Worm (Caenorhabditis elegans): ENCODE results near the gene T12A2.21.

ce11 chrIII:6254737-6255136 lies 18.2 kb upstream of the T12A2.21 start, which contains the start of gene srg-8:
- no peak for TF ChIP-seq pha-4 (tag; optimal IDR thresholded peaks at IDR 0.05)
- no peak for TF ChIP-seq bed-3 (GFP tag; optimal IDR thresholded peaks at IDR 0.05)
- TF ChIP-seq ham-2 (GFP tag; optimal IDR thresholded peaks at IDR 0.05) = no peak
- TF ChIP-seq lin-13 (tag; optimal IDR thresholded peaks at IDR 0.05) = no peak
- no peak for TF ChIP-seq ztf-11 (tag; optimal IDR thresholded peaks at IDR 0.05)
- TF ChIP-seq nhr-28 (tag; optimal IDR thresholded peaks at IDR 0.05) = no peak
- TF ChIP-seq zip-8 (tag; optimal IDR thresholded peaks at IDR 0.05) = no peak
- TF ChIP-seq elt-3 (tag; optimal IDR thresholded peaks at IDR 0.05) = no peak
- no peak for TF ChIP-seq mls-2 (tag; optimal IDR thresholded peaks at IDR 0.05)
- TF ChIP-seq nhr-237 (tag; optimal IDR thresholded peaks at IDR 0.05) = no peak
